Fruit fly (Drosophila melanogaster): ENCODE results near the gene Lamtor4.

Lamtor4 gene

dm6 chr3L:3896553-3897034, at the start of gene Lamtor4, which contains the start of gene Gr63a:
Lamtor4 (plus strand) TSS chr3L:3896900.
Gr63a (minus strand) TSS chr3L:3896603.
- no peak for TF ChIP-seq CG33017 (tag; optimal IDR thresholded peaks at IDR 0.05)
- TF ChIP-seq Crg-1 (GFP tag; optimal IDR thresholded peaks at IDR 0.05) = peak; percentile 73
- TF ChIP-seq CG7101 (tag; optimal IDR thresholded peaks at IDR 0.05) = peak; percentile 24
- peak; percentile 37 for TF ChIP-seq CG12768 (GFP tag; optimal IDR thresholded peaks at IDR 0.05)
- TF ChIP-seq CG7045 (GFP tag; optimal IDR thresholded peaks at IDR 0.05) = peak; percentile 6
- TF ChIP-seq bab1 (GFP tag; optimal IDR thresholded peaks at IDR 0.05) = peak; percentile 19
- TF ChIP-seq Mnt (GFP tag; optimal IDR thresholded peaks at IDR 0.05) = peak; percentile 39
- no peak for TF ChIP-seq cnc (optimal IDR thresholded peaks at IDR 0.05)
- no peak for TF ChIP-seq tj (GFP tag; optimal IDR thresholded peaks at IDR 0.05)
- peak; percentile 33 for TF ChIP-seq pad (GFP tag; optimal IDR thresholded peaks at IDR 0.05)
- TF ChIP-seq CG11617 (GFP tag; optimal IDR thresholded peaks at IDR 0.05) = peak; percentile 3
- TF ChIP-seq CG14711 (tag; optimal IDR thresholded peaks at IDR 0.05) = peak; percentile 47
- peak; percentile 37 for TF ChIP-seq cic (GFP tag; optimal IDR thresholded peaks at IDR 0.05)
- TF ChIP-seq CG1620 (GFP tag; optimal IDR thresholded peaks at IDR 0.05) = peak; percentile 37
- TF ChIP-seq ovo (GFP tag; optimal IDR thresholded peaks at IDR 0.05) = no peak

dm6 chr3L:3847810-3848326, 48.8 kb upstream of the Lamtor4 start:
- no peak for TF ChIP-seq toe (GFP tag; optimal IDR thresholded peaks at IDR 0.05)
- TF ChIP-seq pad (GFP tag; optimal IDR thresholded peaks at IDR 0.05) = no peak
- no peak for TF ChIP-seq CG1620 (GFP tag; optimal IDR thresholded peaks at IDR 0.05)
- TF ChIP-seq CG7045 (GFP tag; optimal IDR thresholded peaks at IDR 0.05) = no peak
- TF ChIP-seq CG5204 (GFP tag; optimal IDR thresholded peaks at IDR 0.05) = no peak
- TF ChIP-seq CG12768 (GFP tag; optimal IDR thresholded peaks at IDR 0.05) = no peak
- TF ChIP-seq kay (GFP tag; ENCODE audit: borderline replicate concordance) = no peak
- TF ChIP-seq tj (GFP tag; optimal IDR thresholded peaks at IDR 0.05) = no peak
- TF ChIP-seq Hr96 (GFP tag; optimal IDR thresholded peaks at IDR 0.05) = no peak

- TF ChIP-seq CG12768 (GFP tag; optimal IDR thresholded peaks at IDR 0.05) (no peak), pad (GFP tag; optimal IDR thresholded peaks at IDR 0.05) (no peak), cnc (optimal IDR thresholded peaks at IDR 0.05) (no peak), toe (GFP tag; optimal IDR thresholded peaks at IDR 0.05) (no peak), kay (GFP tag; ENCODE audit: borderline replicate concordance) (no peak), CG7101 (tag; optimal IDR thresholded peaks at IDR 0.05) (no peak), cic (GFP tag; optimal IDR thresholded peaks at IDR 0.05) (no peak), Mnt (GFP tag; optimal IDR thresholded peaks at IDR 0.05) (no peak), CG33017 (tag; optimal IDR thresholded peaks at IDR 0.05) (no peak), Clk (GFP tag; optimal IDR thresholded peaks at IDR 0.05) (no peak), Hr96 (GFP tag; optimal IDR thresholded peaks at IDR 0.05) (no peak), Crg-1 (GFP tag; optimal IDR thresholded peaks at IDR 0.05) (no peak), ovo (GFP tag; optimal IDR thresholded peaks at IDR 0.05) (no peak), CG14711 (tag; optimal IDR thresholded peaks at IDR 0.05) (no peak), CG11617 (GFP tag; optimal IDR thresholded peaks at IDR 0.05) (no peak), CG7045 (GFP tag; optimal IDR thresholded peaks at IDR 0.05) (no peak), bab1 (GFP tag; optimal IDR thresholded peaks at IDR 0.05) (no peak)
These were observed 47.9 kb upstream of the Lamtor4 start for dm6 chr3L:3848687-3849270.

dm6 chr3L:3849763-3850162, 46.9 kb upstream of the Lamtor4 start:
- TF ChIP-seq CG11617 (GFP tag; optimal IDR thresholded peaks at IDR 0.05) (no peak), CG14711 (tag; optimal IDR thresholded peaks at IDR 0.05) (no peak), Clk (GFP tag; optimal IDR thresholded peaks at IDR 0.05) (no peak), tj (GFP tag; optimal IDR thresholded peaks at IDR 0.05) (no peak), Hr96 (GFP tag; optimal IDR thresholded peaks at IDR 0.05) (no peak), toe (GFP tag; optimal IDR thresholded peaks at IDR 0.05) (no peak), CG7101 (tag; optimal IDR thresholded peaks at IDR 0.05) (no peak), ovo (GFP tag; optimal IDR thresholded peaks at IDR 0.05) (no peak), CG33017 (tag; optimal IDR thresholded peaks at IDR 0.05) (no peak), CG12768 (GFP tag; optimal IDR thresholded peaks at IDR 0.05) (no peak), pad (GFP tag; optimal IDR thresholded peaks at IDR 0.05) (no peak), Crg-1 (GFP tag; optimal IDR thresholded peaks at IDR 0.05) (no peak), kay (GFP tag; ENCODE audit: borderline replicate concordance) (no peak), CG1620 (GFP tag; optimal IDR thresholded peaks at IDR 0.05) (no peak), cnc (optimal IDR thresholded peaks at IDR 0.05) (no peak)

- TF ChIP-seq CG5204 (GFP tag; optimal IDR thresholded peaks at IDR 0.05) (no peak), CG7045 (GFP tag; optimal IDR thresholded peaks at IDR 0.05) (no peak), toe (GFP tag; optimal IDR thresholded peaks at IDR 0.05) (no peak), CG11617 (GFP tag; optimal IDR thresholded peaks at IDR 0.05) (no peak), CG12768 (GFP tag; optimal IDR thresholded peaks at IDR 0.05) (no peak), CG7101 (tag; optimal IDR thresholded peaks at IDR 0.05) (no peak), kay (GFP tag; ENCODE audit: borderline replicate concordance) (no peak)
These were observed 46.2 kb upstream of the Lamtor4 start for dm6 chr3L:3850477-3850876.

- TF ChIP-seq Crg-1 (GFP tag; optimal IDR thresholded peaks at IDR 0.05) (no peak), Clk (GFP tag; optimal IDR thresholded peaks at IDR 0.05) (no peak), CG7045 (GFP tag; optimal IDR thresholded peaks at IDR 0.05) (no peak), CG7101 (tag; optimal IDR thresholded peaks at IDR 0.05) (no peak)
These were observed 45.7 kb upstream of the Lamtor4 start for dm6 chr3L:3851048-3851447.

All from whole organism, adult.